Worm (Caenorhabditis elegans) whole organism, early embryonic: ENCODE data around the gene F38A5.22.

ENCODE experiments used
- F13C5.2 ChIP-seq: sonication (generic microtip); optimal IDR thresholded peaks from 2 replicates; lab custom pipeline; 2017; ENCODE audit warnings: mild to moderate bottlenecking, missing genetic modification characterization, inconsistent platforms, missing compliant biosample characterization
- ama-1 ChIP-seq: fragments of 150-350 bp; optimal IDR thresholded peaks from 2 replicates; lab custom pipeline; 2014
- ceh-13 ChIP-seq: fragments of 200-800 bp; sonication (Bioruptor generic); optimal IDR thresholded peaks from 2 replicates; lab custom pipeline; 2018; ENCODE audit warnings: mild to moderate bottlenecking, missing genetic modification characterization, missing compliant biosample characterization
- ets-7 ChIP-seq: sonication (generic microtip); optimal IDR thresholded peaks from 2 replicates; lab custom pipeline; 2016; ENCODE audit warnings: missing genotype, missing genetic modification characterization, missing compliant biosample characterization
- hnd-1 ChIP-seq: sonication (generic microtip); optimal IDR thresholded peaks from 2 replicates; lab custom pipeline; 2016; ENCODE audit warnings: missing genetic modification characterization, missing compliant biosample characterization
- pes-1 ChIP-seq: fragments of 200-800 bp; sonication (Bioruptor generic); IDR thresholded peaks from 2 replicates; pipeline ENCODE4 v1.3.6; 2022; ENCODE audit warnings: missing genetic modification reagents, missing genetic modification characterization, missing compliant biosample characterization
- scrt-1 ChIP-seq: fragments of 200-800 bp; sonication (Bioruptor generic); IDR thresholded peaks from 2 replicates; pipeline ENCODE4 v1.3.6; 2022; ENCODE audit warnings: missing genetic modification characterization, missing compliant biosample characterization
- tra-4 ChIP-seq: sonication (generic microtip); optimal IDR thresholded peaks from 2 replicates; lab custom pipeline; 2017; ENCODE audit warnings: missing genetic modification characterization, missing compliant biosample characterization

ce11 chrIV:6588080-6588613, 7.6 kb downstream of the F38A5.22 start:
- TF ChIP-seq F13C5.2 (tag; lab: Kevin White, UChicago) (no peak), pes-1 (GFP tag; lab: Robert Waterston, UW) (no peak), ets-7 (tag; lab: Kevin White, UChicago) (no peak), scrt-1 (GFP tag; lab: Robert Waterston, UW) (no peak), hnd-1 (tag; lab: Kevin White, UChicago) (no peak), ama-1 (lab: Kevin White, UChicago) (no peak), ceh-13 (GFP tag; lab: Kevin White, UChicago) (no peak), tra-4 (tag; lab: Kevin White, UChicago) (no peak)
